Worm (Caenorhabditis elegans) whole organism, L4/young adult: ENCODE data around the gene W03B1.5.

Source experiments
- W03F9.2 ChIP-seq: fragments of 150-350 bp; optimal IDR thresholded peaks from 2 replicates; lab custom pipeline; 2014; ENCODE audit warnings: missing biosample characterization, missing genetic modification characterization
- dao-5 ChIP-seq: sonication (generic microtip); optimal IDR thresholded peaks from 2 replicates; lab custom pipeline; 2016; ENCODE audit warnings: missing genotype, missing genetic modification characterization, moderate library complexity, missing compliant biosample characterization
- him-1 ChIP-seq: sonication (generic microtip); optimal IDR thresholded peaks from 2 replicates; lab custom pipeline; 2016; ENCODE audit warnings: missing genotype, missing genetic modification reagents, missing genetic modification characterization, missing compliant biosample characterization

DNA sequence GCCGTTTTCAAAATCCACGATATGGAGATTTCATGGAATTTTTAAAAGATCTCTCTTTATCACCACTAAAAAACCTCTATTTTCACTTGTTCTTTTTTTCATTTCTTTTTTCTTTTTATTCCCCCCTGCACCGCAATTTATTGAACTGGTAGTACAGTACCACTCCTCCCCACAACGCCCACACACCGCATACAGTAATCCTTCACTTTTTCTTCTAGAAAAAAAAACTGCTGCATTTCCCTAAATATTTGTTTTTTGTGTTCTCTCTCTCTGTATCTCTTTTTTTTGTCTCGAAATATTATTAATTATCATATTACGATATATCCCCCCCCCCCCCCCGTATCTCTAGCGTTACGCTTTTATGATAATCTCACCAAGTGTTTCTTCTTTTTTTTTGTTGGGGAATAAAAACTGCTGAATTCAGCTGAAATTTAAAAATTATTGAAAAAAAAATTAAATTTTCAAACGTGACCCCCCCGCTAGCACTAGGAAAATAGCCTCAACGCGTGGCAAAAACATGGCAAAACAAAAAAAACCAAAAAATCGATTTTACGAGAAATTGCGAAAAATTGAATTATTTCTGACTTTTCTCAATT, 31.3 kb upstream of the W03B1.5 start, which contains the start of gene Y24D9B.1:
- no peak for TF ChIP-seq dao-5
- no peak for TF ChIP-seq him-1 (tag; lab: Kevin White, UChicago)
- no peak for TF ChIP-seq W03F9.2
